Worm (Caenorhabditis elegans) whole organism, L2 larva: ENCODE data around the gene Y37E11AL.3.

Experiments
- blmp-1 ChIP-seq: sonication (generic microtip); optimal IDR thresholded peaks from 2 replicates; lab custom pipeline; 2017; ENCODE audit warnings: missing genetic modification characterization, mild to moderate bottlenecking, missing compliant biosample characterization, antibody characterized with exemption, moderate library complexity; ENCODE audit not compliant: insufficient read depth
- elt-3 ChIP-seq: sonication (generic microtip); optimal IDR thresholded peaks from 2 replicates; lab custom pipeline; 2017; ENCODE audit warnings: missing biosample characterization, missing genetic modification characterization
- mab-5 ChIP-seq: fragments of 150-350 bp; optimal IDR thresholded peaks from 2 replicates; lab custom pipeline; 2014; ENCODE audit warnings: missing biosample characterization, missing genetic modification characterization
- nhr-237 ChIP-seq: fragments of 150-350 bp; optimal IDR thresholded peaks from 2 replicates; lab custom pipeline; 2014; ENCODE audit warnings: missing biosample characterization, missing genetic modification characterization
- snpc-4 ChIP-seq: fragments of 150-350 bp; optimal IDR thresholded peaks from 2 replicates; lab custom pipeline; 2014; ENCODE audit warnings: missing biosample characterization, missing genetic modification characterization
- unc-62 ChIP-seq: fragments of 150-350 bp; optimal IDR thresholded peaks from 2 replicates; lab custom pipeline; 2014; ENCODE audit warnings: missing biosample characterization, missing genetic modification reagents, missing genetic modification characterization

- TF ChIP-seq elt-3 (no peak), unc-62 (GFP tag; lab: Kevin White, UChicago) (no peak), blmp-1 (tag; lab: Kevin White, UChicago) (no peak), snpc-4 (tag; lab: Kevin White, UChicago) (no peak), nhr-237 (tag; lab: Kevin White, UChicago) (no peak), mab-5 (tag; lab: Kevin White, UChicago) (no peak)
Observed at ce11 chrIV:3647551-3647950, 47.2 kb upstream of the Y37E11AL.3 start.
